Fruit fly (Drosophila melanogaster) Kc167 (cell line): Measurements from ENCODE around the gene lwr.

Experiments used
- Myc ChIP-seq: fragments of >200 bp; optimal IDR thresholded peaks from 2 replicates; lab custom pipeline; 2017; ENCODE audit warnings: missing external identifiers
- Sin3A ChIP-seq: fragments of >200 bp; optimal IDR thresholded peaks from 2 replicates; lab custom pipeline; 2018; ENCODE audit warnings: missing external identifiers
- h ChIP-seq: fragments of >200 bp; optimal IDR thresholded peaks from 3 replicates; lab custom pipeline; 2018; ENCODE audit warnings: missing external identifiers
- insv ChIP-seq: fragments of >200 bp; optimal IDR thresholded peaks from 3 replicates; lab custom pipeline; 2018; ENCODE audit warnings: missing external identifiers

DNA sequence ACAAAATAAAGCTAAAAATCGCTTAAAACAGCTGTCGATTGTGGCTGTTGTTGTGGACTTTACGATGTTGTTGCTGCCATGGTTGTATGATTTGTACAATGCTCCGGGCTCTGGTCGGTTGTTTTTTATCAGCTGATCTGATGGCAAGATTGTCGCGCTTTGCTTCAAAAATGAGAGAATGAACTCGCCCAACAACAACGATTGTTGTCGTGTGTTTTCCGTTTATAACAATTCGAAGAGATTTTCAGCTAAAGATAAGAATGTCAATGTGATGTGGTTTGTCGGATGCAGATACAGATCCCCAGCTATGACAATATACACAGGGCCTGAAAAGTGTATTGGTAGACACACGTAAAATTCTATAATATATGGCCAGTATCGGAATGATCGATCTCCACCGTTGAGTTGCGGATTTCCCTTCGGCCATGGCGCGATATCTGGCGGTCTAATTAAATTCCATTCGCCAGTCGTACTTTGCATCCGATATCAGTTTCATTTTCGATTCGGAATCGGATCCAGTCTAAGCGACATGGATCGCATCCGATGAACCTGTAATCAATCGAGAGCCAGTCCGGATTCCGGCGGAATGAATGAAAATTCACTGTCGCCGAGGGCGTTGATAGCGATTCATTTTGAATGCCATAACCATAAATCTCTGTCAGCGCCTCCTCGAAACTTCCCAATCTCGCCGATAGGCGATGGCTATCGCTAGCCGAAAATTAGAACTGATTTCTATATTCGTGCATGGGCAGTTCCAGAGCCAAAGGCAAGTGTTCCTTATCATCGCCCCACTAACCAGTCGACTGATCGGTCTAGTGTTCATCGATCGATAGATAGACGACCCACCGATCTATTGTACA lies 46.8 kb downstream of the lwr start:
- TF ChIP-seq insv (lab: Kevin White, UChicago) (no peak), Myc (lab: Kevin White, UChicago) (no peak), h (no peak), Sin3A (lab: Kevin White, UChicago) (no peak)
